Worm (Caenorhabditis elegans) whole organism, L1 larva: ENCODE measurements around the gene pqn-16.

Experiments
- alr-1 ChIP-seq: fragments of 200-800 bp; sonication (Bioruptor generic); optimal IDR thresholded peaks from 2 replicates; lab custom pipeline; 2018; ENCODE audit warnings: borderline replicate concordance, mild to moderate bottlenecking, missing genetic modification characterization, missing compliant biosample characterization
- ceh-63 ChIP-seq: fragments of 200-800 bp; sonication (Bioruptor generic); optimal IDR thresholded peaks from 2 replicates; lab custom pipeline; 2018; ENCODE audit warnings: mild to moderate bottlenecking, missing genetic modification characterization, missing compliant biosample characterization
- ces-1 ChIP-seq: fragments of 150-350 bp; optimal IDR thresholded peaks from 2 replicates; lab custom pipeline; 2014; ENCODE audit warnings: missing biosample characterization, missing genetic modification reagents, missing genetic modification characterization
- fkh-4 ChIP-seq: sonication (generic microtip); optimal IDR thresholded peaks from 2 replicates; lab custom pipeline; 2016; ENCODE audit warnings: missing compliant biosample characterization, missing genetic modification characterization, borderline replicate concordance
- lin-39 ChIP-seq: fragments of 150-350 bp; optimal IDR thresholded peaks from 2 replicates; lab custom pipeline; 2014; ENCODE audit warnings: missing biosample characterization, missing genetic modification reagents, missing genetic modification characterization
- mab-9 ChIP-seq: fragments of 200-800 bp; sonication (Bioruptor generic); IDR thresholded peaks from 2 replicates; pipeline ENCODE4 v1.3.6; 2022; ENCODE audit warnings: missing genetic modification reagents, missing genetic modification characterization, missing compliant biosample characterization
- sup-37 ChIP-seq: fragments of 200-800 bp; sonication (Bioruptor generic); optimal IDR thresholded peaks from 2 replicates; lab custom pipeline; 2018; ENCODE audit warnings: mild to moderate bottlenecking, missing genetic modification characterization, missing compliant biosample characterization
- tbx-2 ChIP-seq: sonication (generic microtip); optimal IDR thresholded peaks from 2 replicates; lab custom pipeline; 2016; ENCODE audit warnings: missing genetic modification characterization, missing compliant biosample characterization
- unc-98 ChIP-seq: fragments of 200-800 bp; sonication (Bioruptor generic); IDR thresholded peaks from 2 replicates; pipeline ENCODE4 v1.3.6; 2022; ENCODE audit warnings: missing genetic modification characterization, missing compliant biosample characterization
- vab-15 ChIP-seq: sonication (generic microtip); optimal IDR thresholded peaks from 2 replicates; lab custom pipeline; 2017; ENCODE audit warnings: missing genotype, mild to moderate bottlenecking, missing genetic modification characterization, missing compliant biosample characterization

DNA sequence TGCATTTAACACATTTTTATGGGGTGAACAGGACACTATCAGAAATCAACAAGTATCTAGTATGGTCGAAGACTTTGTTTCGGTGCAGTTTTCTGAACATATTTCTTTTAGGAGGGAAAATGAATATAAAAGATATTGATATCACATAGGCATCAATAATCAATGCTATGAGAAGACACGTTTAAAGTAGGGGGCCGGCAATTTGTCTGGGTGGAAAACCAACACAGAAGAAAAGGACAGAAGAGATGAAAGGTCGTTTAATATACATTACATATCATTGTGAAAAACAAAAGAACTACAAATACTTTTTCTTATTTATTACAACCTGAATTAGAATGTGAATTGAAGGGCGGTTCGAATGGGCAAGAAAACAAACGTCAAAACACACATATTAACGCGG, 21.6 kb upstream of the pqn-16 start:
- TF ChIP-seq tbx-2 (tag; lab: Kevin White, UChicago): no peak
- no peak for TF ChIP-seq ces-1
- TF ChIP-seq sup-37 (GFP tag; lab: Kevin White, UChicago): no peak
- TF ChIP-seq lin-39: no peak
- TF ChIP-seq alr-1 (tag; lab: Kevin White, UChicago): no peak
- no peak for TF ChIP-seq vab-15 (tag; lab: Kevin White, UChicago)
- no peak for TF ChIP-seq fkh-4 (tag; lab: Kevin White, UChicago)
- TF ChIP-seq ceh-63 (GFP tag; lab: Kevin White, UChicago): no peak
- no peak for TF ChIP-seq mab-9 (GFP tag; lab: Robert Waterston, UW)
- no peak for TF ChIP-seq unc-98 (GFP tag; lab: Robert Waterston, UW)
